Worm (Caenorhabditis elegans) whole organism, L4/young adult: Measurements from ENCODE around the gene F43C1.5.

Experiments
- W03F9.2 ChIP-seq: fragments of 150-350 bp; optimal IDR thresholded peaks from 2 replicates; lab custom pipeline; 2014; ENCODE audit warnings: missing biosample characterization, missing genetic modification characterization
- dao-5 ChIP-seq: sonication (generic microtip); optimal IDR thresholded peaks from 2 replicates; lab custom pipeline; 2016; ENCODE audit warnings: missing genotype, missing genetic modification characterization, moderate library complexity, missing compliant biosample characterization
- him-1 ChIP-seq: sonication (generic microtip); optimal IDR thresholded peaks from 2 replicates; lab custom pipeline; 2016; ENCODE audit warnings: missing genotype, missing genetic modification reagents, missing genetic modification characterization, missing compliant biosample characterization

DNA sequence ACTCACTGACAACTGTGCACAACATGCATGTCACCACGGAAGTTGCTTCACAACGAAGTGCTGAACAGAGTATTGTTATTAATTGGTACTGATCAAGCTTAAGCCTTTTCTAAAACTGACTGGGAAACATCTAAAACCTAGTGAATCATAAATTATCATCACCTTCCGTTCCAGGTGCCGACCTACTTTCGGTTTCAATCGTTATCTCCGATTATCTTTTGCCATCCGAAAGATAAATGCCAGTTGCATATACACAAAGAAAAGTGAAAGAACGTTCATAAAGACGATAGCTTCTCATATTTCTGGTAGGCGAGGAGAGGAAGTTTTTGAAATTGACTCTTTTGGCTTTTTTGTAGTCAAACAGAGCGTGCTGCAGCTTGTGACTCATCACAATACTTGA, 39.3 kb upstream of the F43C1.5 start:
- TF ChIP-seq dao-5 (tag; lab: Kevin White, UChicago) (no peak), W03F9.2 (tag; lab: Kevin White, UChicago) (no peak), him-1 (tag; lab: Kevin White, UChicago) (no peak)
